Worm (Caenorhabditis elegans) whole organism, young adult: ENCODE measurements around the gene K08D8.5.

Source experiments
- B0019.2 ChIP-seq: fragments of 200-800 bp; sonication (Bioruptor generic); conservative IDR thresholded peaks from 2 replicates; pipeline ENCODE4 v1.3.6; 2022; ENCODE audit warnings: missing genetic modification reagents, missing genetic modification characterization, missing compliant biosample characterization
- gei-17 ChIP-seq: fragments of 200-800 bp; sonication (Bioruptor generic); optimal IDR thresholded peaks from 2 replicates; lab custom pipeline; 2018; ENCODE audit warnings: mild to moderate bottlenecking, missing genetic modification characterization, missing compliant biosample characterization
- lsy-27 ChIP-seq: sonication (generic microtip); optimal IDR thresholded peaks from 2 replicates; lab custom pipeline; 2017; ENCODE audit warnings: missing genetic modification characterization, mild to moderate bottlenecking, missing compliant biosample characterization, antibody characterized with exemption, missing genotype, borderline replicate concordance; ENCODE audit not compliant: insufficient read depth
- rpc-1 ChIP-seq, 2 experiments: fragments of 150-350 bp in 1 of 2; sonication (generic microtip) in 1 of 2; optimal IDR thresholded peaks; 2 replicates each; lab custom pipeline; 2014 to 2018; ENCODE audit warnings: missing biosample characterization in 1 of 2, missing genetic modification characterization in 1 of 2, missing genetic modification reagents in 1 of 2, missing genotype in 1 of 2
- sdz-38 ChIP-seq: sonication (generic microtip); optimal IDR thresholded peaks from 2 replicates; lab custom pipeline; 2016; ENCODE audit warnings: missing genotype, missing genetic modification characterization, missing compliant biosample characterization
- snpc-4 ChIP-seq, 5 experiments: fragments of 150-350 bp in 1 of 5; sonication (generic microtip) in 4 of 5; optimal IDR thresholded peaks; 2 replicates each; lab custom pipeline; 2014 to 2018; ENCODE audit warnings: missing genetic modification characterization in 5 of 5, missing biosample characterization in 3 of 5, antibody characterized with exemption in 2 of 5, mild to moderate bottlenecking in 2 of 5, missing compliant biosample characterization in 2 of 5, missing genotype in 2 of 5, moderate library complexity in 2 of 5, missing genetic modification reagents in 1 of 5
- unc-62 ChIP-seq: fragments of 150-350 bp; optimal IDR thresholded peaks from 2 replicates; lab custom pipeline; 2014; ENCODE audit warnings: missing biosample characterization, missing genetic modification reagents, missing genetic modification characterization
- zfh-2 ChIP-seq: fragments of 200-800 bp; sonication (Bioruptor generic); conservative IDR thresholded peaks from 2 replicates; pipeline ENCODE4 v1.3.6; 2022; ENCODE audit warnings: missing genetic modification reagents, missing genetic modification characterization, missing compliant biosample characterization

DNA sequence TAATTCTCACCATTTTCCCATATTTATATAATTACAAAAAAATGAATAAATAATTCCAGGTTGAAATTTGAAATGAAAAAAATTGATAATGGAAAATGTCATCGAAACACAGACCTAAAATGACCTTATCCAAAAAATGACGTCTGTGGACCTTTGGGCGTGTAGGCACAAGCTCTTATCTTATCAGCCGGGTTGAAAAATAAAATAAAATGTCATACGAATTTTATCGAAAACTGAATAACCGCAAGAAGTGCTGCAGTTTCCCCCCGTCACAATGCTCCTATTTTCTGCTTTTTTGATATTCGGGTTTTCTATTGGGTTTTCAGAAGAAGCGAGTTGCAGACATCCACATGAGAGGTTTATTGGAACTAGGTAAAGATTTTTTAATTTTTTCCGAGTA lies 46.0 kb downstream of the K08D8.5 start, which contains the start of gene clec-186:
- no peak for TF ChIP-seq unc-62
- TF ChIP-seq snpc-4 (GFP tag; optimal IDR thresholded peaks at IDR 0.05; lab: Kevin White, UChicago), result no peak
- no peak for TF ChIP-seq snpc-4 (tag; optimal IDR thresholded peaks at IDR 0.05; lab: Kevin White, UChicago)
- no peak for TF ChIP-seq zfh-2
- TF ChIP-seq sdz-38, result no peak
- TF ChIP-seq rpc-1 (optimal IDR thresholded peaks at IDR 0.05; lab: Kevin White, UChicago), result no peak
- no peak for TF ChIP-seq rpc-1 (tag; optimal IDR thresholded peaks at IDR 0.05; lab: Kevin White, UChicago)
- no peak for TF ChIP-seq gei-17
- TF ChIP-seq B0019.2 (GFP tag; lab: Robert Waterston, UW), result no peak
- no peak for TF ChIP-seq lsy-27
